Worm (Caenorhabditis elegans): ENCODE data around the gene pqm-1.
"Not testable (repeated sequence)": the region's sequence is repeated elsewhere in the genome, so short reads cannot be mapped to it uniquely, and the experiment has no call there.

pqm-1 gene

DNA sequence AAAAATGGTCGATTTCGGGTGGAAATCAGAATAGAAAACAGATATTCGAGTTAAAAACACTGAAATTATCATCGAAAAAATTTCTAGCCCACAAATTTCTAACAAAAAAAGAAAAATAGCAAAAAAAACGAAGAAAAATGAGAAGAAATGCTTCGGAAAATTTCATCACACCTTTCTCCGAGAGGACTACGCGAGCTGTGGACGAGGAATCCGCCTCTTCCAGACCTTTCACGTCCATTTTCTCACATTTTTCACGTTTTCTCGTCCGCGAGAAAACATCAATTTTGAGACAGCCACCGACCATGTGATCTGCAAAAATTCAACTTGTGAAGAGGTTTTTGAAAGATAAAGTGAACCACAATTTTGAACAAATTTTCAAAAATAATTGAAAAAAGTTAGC is 24.0 kb upstream of the pqm-1 start:
- no peak for TF ChIP-seq pha-4 (tag; optimal IDR thresholded peaks at IDR 0.05)
- TF ChIP-seq K11D2.4 (GFP tag; IDR thresholded peaks at IDR 0.05): 0 out of 2 replicates have a peak, but pooled peaks have one; percentile 18
- TF ChIP-seq F23B12.7 (tag; optimal IDR thresholded peaks at IDR 0.05; ENCODE audit: insufficient read depth): no peak
- peak; percentile 36; the same call in 1 of the 2 replicates for TF ChIP-seq mcd-1 (GFP tag; IDR thresholded peaks at IDR 0.05)
- no peak for TF ChIP-seq T26A5.8 (tag; optimal IDR thresholded peaks at IDR 0.05)
- no peak for TF ChIP-seq tlf-1 (GFP tag; optimal IDR thresholded peaks at IDR 0.05)
- TF ChIP-seq cebp-1 (GFP tag; IDR thresholded peaks at IDR 0.05): peak; percentile 53; the same call in 1 of the 2 replicates
- TF ChIP-seq cebp-1 (tag; optimal IDR thresholded peaks at IDR 0.05): peak; percentile 69

DNA sequence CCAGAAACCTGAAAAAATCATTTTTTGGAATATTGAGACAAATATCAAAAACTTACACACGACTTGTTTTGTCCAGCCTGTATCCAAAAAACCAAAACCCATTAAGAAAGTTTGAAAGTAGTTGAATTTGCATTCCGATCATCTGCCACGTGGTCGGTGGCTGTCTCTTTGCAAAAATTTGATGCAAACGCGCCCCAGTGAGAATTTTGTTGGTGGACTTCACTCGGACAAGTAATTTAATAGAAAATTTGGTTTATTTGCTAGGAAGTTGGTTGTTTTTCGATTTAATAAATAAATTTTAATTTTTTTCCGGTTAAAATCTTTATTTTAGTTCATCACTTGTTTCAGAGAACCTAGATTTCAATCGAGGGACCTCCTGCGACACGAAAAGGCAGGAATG is 23.0 kb upstream of the pqm-1 start:
- TF ChIP-seq mcd-1 (GFP tag; IDR thresholded peaks at IDR 0.05) (peak; percentile 59), ceh-40 (GFP tag; IDR thresholded peaks at IDR 0.05) (no peak), let-607 (tag; optimal IDR thresholded peaks at IDR 0.05) (peak in 1 of 2 experiments; percentile 74)

DNA sequence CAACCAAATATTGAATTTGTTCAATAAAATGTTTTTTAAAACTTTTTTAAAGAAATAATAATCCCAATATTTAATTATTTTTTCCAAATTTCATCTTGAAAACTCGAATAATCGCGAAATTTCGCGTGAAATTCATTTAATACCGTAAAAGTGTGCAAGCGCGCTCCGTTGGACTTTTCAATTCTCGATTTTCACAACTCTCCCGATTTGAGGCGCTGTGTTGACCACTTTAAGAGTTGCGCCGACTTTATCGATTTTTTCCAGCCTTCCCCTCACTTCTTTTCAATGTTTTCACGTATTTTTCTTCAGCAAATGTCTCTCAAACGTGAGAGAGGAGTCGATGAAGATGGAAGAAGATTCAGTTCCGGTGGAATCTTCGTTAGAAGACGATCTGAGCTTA is 18.1 kb upstream of the pqm-1 start:
- TF ChIP-seq mcd-1 (GFP tag; IDR thresholded peaks at IDR 0.05): peak; percentile 65

DNA sequence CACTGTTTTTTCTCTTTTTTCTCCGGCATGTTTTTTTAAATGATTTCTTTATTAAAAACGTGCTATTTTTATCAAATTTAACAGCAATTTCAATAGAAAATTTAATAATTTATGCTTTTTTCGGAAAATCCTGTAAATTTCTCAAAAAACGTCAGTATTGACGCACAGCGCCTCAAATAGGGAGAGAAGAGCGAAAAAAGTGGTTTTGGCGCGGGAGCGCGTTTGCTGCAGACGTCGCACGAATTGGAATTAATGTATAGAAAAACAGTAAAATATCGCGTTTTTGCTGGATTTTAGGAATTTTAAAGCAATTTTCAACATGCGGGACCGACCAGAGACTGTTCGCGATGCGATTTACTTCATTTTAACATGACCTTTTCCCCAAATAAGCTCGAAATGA is 16.5 kb upstream of the pqm-1 start:
- peak; percentile 35 for TF ChIP-seq attf-5 (GFP tag; optimal IDR thresholded peaks at IDR 0.05)
- peak; percentile 75 for TF ChIP-seq mcd-1 (GFP tag; IDR thresholded peaks at IDR 0.05)
- not testable (repeated sequence) for TF ChIP-seq snpc-4 (GFP tag; optimal IDR thresholded peaks at IDR 0.05)
- TF ChIP-seq snpc-4 (tag; optimal IDR thresholded peaks at IDR 0.05): peak in 1 of 4 experiments; percentile 31
- TF ChIP-seq ceh-100 (GFP tag; IDR thresholded peaks at IDR 0.05): peak; percentile 80
- peak; percentile 58 for TF ChIP-seq dox-1 (GFP tag; IDR thresholded peaks at IDR 0.05)

DNA sequence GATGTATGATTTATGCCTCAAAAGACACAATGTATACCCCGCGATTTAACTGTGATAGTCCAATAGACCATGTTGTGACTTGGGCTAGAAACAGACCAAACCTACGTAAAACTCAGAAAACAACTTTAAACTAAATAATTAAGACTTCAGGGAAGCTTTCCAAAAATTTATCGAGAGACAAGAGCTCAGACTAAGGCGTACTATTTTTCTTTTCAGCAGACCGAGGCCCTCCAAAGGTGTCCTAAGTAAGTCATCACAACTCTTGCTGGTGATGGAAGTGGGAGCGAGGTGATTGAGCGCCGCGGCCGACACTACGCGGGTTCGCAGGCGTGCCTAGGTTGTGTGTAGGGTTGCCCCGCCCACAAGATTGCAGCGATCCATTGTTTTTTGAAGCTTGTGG is 14.6 kb upstream of the pqm-1 start:
- peak; percentile 8 for TF ChIP-seq attf-5 (GFP tag; optimal IDR thresholded peaks at IDR 0.05)
- TF ChIP-seq madf-8 (GFP tag; conservative IDR thresholded peaks at IDR 0.05): peak; percentile 79
- no peak for TF ChIP-seq tbx-9 (tag; optimal IDR thresholded peaks at IDR 0.05; ENCODE audit: borderline replicate concordance)
- TF ChIP-seq snpc-1.3 (tag; optimal IDR thresholded peaks at IDR 0.05; ENCODE audit: insufficient read depth): peak; percentile 94
- peak; percentile 32 for TF ChIP-seq madf-10 (tag; optimal IDR thresholded peaks at IDR 0.05)
- TF ChIP-seq bed-2 (GFP tag; IDR thresholded peaks at IDR 0.05): peak; percentile 83
- TF ChIP-seq lag-1 (GFP tag; IDR thresholded peaks at IDR 0.05): no peak
- TF ChIP-seq die-1 (tag; optimal IDR thresholded peaks at IDR 0.05): peak; percentile 39
- TF ChIP-seq Y79H2A.3 (GFP tag; conservative IDR thresholded peaks at IDR 0.05): no peak
- peak; percentile 82 for TF ChIP-seq ama-1 (optimal IDR thresholded peaks at IDR 0.05)
- peak in 1 of 2 experiments; percentile 38 for TF ChIP-seq ama-1 (GFP tag; optimal IDR thresholded peaks at IDR 0.05)
- peak; percentile 90 for TF ChIP-seq zfh-2 (GFP tag; conservative IDR thresholded peaks at IDR 0.05)
- peak; percentile 75 for TF ChIP-seq sptf-2 (GFP tag; optimal IDR thresholded peaks at IDR 0.05)
- no peak for TF ChIP-seq mel-28 (tag; optimal IDR thresholded peaks at IDR 0.05; ENCODE audit: borderline replicate concordance)
- peak; percentile 40 for TF ChIP-seq B0261.1 (tag; optimal IDR thresholded peaks at IDR 0.05)
- TF ChIP-seq athp-1 (tag; optimal IDR thresholded peaks at IDR 0.05): peak; percentile 78
- no peak for TF ChIP-seq Y53F4B.3 (GFP tag; IDR thresholded peaks at IDR 0.05)
- TF ChIP-seq hsf-1 (GFP tag; IDR thresholded peaks at IDR 0.05): peak; percentile 69; the same call in 1 of the 2 replicates
- TF ChIP-seq B0035.1 (tag; optimal IDR thresholded peaks at IDR 0.05): no peak
- peak; percentile 4 for TF ChIP-seq ets-4 (GFP tag; optimal IDR thresholded peaks at IDR 0.05)
- TF ChIP-seq tbp1 (GFP tag; optimal IDR thresholded peaks at IDR 0.05): peak; percentile 82
- TF ChIP-seq lsl-1 (GFP tag; optimal IDR thresholded peaks at IDR 0.05): peak; percentile 80
- no peak for TF ChIP-seq cebp-2 (GFP tag; IDR thresholded peaks at IDR 0.05)
- peak; percentile 82 for TF ChIP-seq B0019.2 (GFP tag; conservative IDR thresholded peaks at IDR 0.05)
- no peak for TF ChIP-seq rpc-1 (optimal IDR thresholded peaks at IDR 0.05)
- TF ChIP-seq rpc-1 (tag; optimal IDR thresholded peaks at IDR 0.05): peak; percentile 6
- TF ChIP-seq K12H6.12 (tag; optimal IDR thresholded peaks at IDR 0.05): peak; percentile 21
- TF ChIP-seq lin-40 (tag; optimal IDR thresholded peaks at IDR 0.05): peak; percentile 40
- no peak for TF ChIP-seq bed-1 (GFP tag; IDR thresholded peaks at IDR 0.05)
